Fruit fly (Drosophila melanogaster): ENCODE data around the gene MED24.

The MED24 gene

DNA sequence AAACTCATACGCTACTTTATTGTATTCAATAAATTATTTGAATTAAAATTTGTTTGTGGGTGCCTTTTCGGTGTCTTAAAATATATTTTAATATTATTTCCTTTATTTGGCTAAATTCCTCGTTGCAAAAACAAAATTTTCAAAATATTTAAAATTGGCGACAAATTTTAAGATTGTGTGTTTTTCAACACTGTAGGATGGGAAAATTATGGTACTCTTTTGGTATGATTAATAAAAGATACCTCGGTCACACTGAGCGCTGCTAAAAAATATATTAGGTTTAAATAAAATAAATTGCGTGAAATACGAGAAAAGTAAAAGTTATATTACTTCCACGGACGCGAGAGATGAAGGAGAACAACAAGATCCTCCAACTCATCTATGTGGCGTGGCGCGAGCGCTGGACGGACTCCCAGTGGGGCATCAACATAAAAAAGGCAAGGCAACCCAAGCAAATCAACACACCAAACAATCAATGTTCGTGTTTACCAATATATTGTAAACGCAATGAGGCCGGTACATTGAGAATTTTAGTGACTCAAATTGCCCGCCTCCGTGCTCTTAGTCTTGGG lies at the start of gene MED24 (continued):
- TF ChIP-seq jumu (GFP tag; optimal IDR thresholded peaks at IDR 0.05) (no peak), CG10959 (GFP tag; IDR thresholded peaks at IDR 0.05) (no peak), trem (tag; optimal IDR thresholded peaks at IDR 0.05) (peak; percentile 32), CG6254 (GFP tag; optimal IDR thresholded peaks at IDR 0.05) (no peak), MESR4 (GFP tag; optimal IDR thresholded peaks at IDR 0.05) (peak; percentile 59), Fer1 (GFP tag; optimal IDR thresholded peaks at IDR 0.05) (peak; percentile 9), amos (GFP tag; IDR thresholded peaks at IDR 0.05; ENCODE audit: partially characterized antibody) (no peak), CG12659 (GFP tag; optimal IDR thresholded peaks at IDR 0.05) (peak; percentile 46), Xbp1 (GFP tag; optimal IDR thresholded peaks at IDR 0.05) (peak; percentile 1), E2f1 (GFP tag; IDR thresholded peaks at IDR 0.05) (no peak), CG34376 (GFP tag; optimal IDR thresholded peaks at IDR 0.05) (no peak), cas (GFP tag; IDR thresholded peaks at IDR 0.05) (no peak), Hr39 (optimal IDR thresholded peaks at IDR 0.05) (no peak), cato (GFP tag; optimal IDR thresholded peaks at IDR 0.05; ENCODE audit: borderline replicate concordance) (no peak), psq (GFP tag; optimal IDR thresholded peaks at IDR 0.05) (no peak), tx (GFP tag; optimal IDR thresholded peaks at IDR 0.05) (no peak), CG6689 (GFP tag; IDR thresholded peaks at IDR 0.05) (no peak), insv (GFP tag; optimal IDR thresholded peaks at IDR 0.05) (no peak), pzg (GFP tag; optimal IDR thresholded peaks at IDR 0.05) (peak; percentile 47), tup (GFP tag; optimal IDR thresholded peaks at IDR 0.05) (no peak), stwl (tag; optimal IDR thresholded peaks at IDR 0.05) (peak; percentile 82), CG14710 (tag; optimal IDR thresholded peaks at IDR 0.05) (peak; percentile 38), CG10431 (GFP tag; optimal IDR thresholded peaks at IDR 0.05) (no peak), Max (GFP tag; optimal IDR thresholded peaks at IDR 0.05) (no peak), cad (GFP tag; optimal IDR thresholded peaks at IDR 0.05) (no peak), C15 (GFP tag; IDR thresholded peaks at IDR 0.05) (no peak), CG15696 (tag; optimal IDR thresholded peaks at IDR 0.05) (no peak), lilli (GFP tag; optimal IDR thresholded peaks at IDR 0.05) (no peak), zen (tag; optimal IDR thresholded peaks at IDR 0.05) (peak; percentile 28), CG15011 (GFP tag; optimal IDR thresholded peaks at IDR 0.05) (no peak), CG2116 (GFP tag; optimal IDR thresholded peaks at IDR 0.05) (peak; percentile 55), sima (GFP tag; optimal IDR thresholded peaks at IDR 0.05) (no peak), bcd (GFP tag; optimal IDR thresholded peaks at IDR 0.05) (no peak), CG10654 (GFP tag; optimal IDR thresholded peaks at IDR 0.05) (no peak), repo (GFP tag; optimal IDR thresholded peaks at IDR 0.05) (no peak), CG2120 (GFP tag; optimal IDR thresholded peaks at IDR 0.05) (peak; percentile 36)

DNA sequence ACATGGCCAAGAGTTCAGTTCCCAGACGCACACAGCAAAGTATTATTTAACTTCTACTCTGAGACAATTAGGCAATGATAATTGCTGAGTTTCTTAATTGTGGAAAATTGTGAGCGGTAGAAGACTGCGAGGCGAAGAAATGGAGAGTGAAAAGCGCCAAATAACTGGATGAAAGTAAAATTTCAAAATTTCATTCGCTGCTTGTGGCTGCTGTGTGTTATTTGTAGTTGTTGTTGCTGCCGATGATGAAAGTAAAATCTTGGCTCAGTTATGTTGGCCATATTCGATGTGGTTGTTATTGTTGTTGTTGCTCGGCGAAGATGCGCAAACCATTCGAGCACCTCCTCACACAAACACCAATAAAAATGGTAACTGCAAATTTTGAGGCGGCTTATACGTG lies 40.8 kb upstream of the MED24 start:
- TF ChIP-seq Blimp-1 (GFP tag; optimal IDR thresholded peaks at IDR 0.05) (peak; percentile 51), GATAe (GFP tag; conservative IDR thresholded peaks at IDR 0.05) (no peak), CG10462 (GFP tag; optimal IDR thresholded peaks at IDR 0.05) (no peak), ac (GFP tag; optimal IDR thresholded peaks at IDR 0.05) (no peak), fru (optimal IDR thresholded peaks at IDR 0.05) (no peak), repo (GFP tag; optimal IDR thresholded peaks at IDR 0.05) (no peak), Tbp (GFP tag; optimal IDR thresholded peaks at IDR 0.05) (no peak), CG17361 (GFP tag; IDR thresholded peaks at IDR 0.05) (no peak)

Measured in whole organism, embryonic.